Worm (Caenorhabditis elegans): Measurements from ENCODE around the gene mpz-4.

mpz-4 gene

DNA sequence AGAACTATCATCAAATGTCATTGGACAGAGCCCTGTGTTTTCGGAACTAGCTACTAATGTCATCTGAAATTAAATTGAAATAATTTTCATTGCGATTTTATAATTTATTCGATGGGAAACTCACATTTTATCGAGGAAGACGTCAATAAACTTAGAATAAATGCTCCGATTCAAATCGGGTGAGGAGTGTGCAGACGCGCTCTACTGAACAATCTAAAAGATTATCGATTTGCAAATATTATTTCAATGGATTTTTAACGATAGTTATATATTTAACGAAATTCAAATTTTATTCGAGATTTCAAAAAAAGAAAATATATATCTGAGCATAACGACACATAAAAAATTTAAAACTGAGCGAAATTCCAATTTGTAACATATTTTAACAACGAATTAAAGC, 28.0 kb downstream of the mpz-4 start, which contains the start of gene eor-1 (continued):
- TF ChIP-seq nhr-25 (tag; optimal IDR thresholded peaks at IDR 0.05; ENCODE audit: borderline replicate concordance, insufficient read depth) (peak; percentile 48), F49E8.2 (tag; optimal IDR thresholded peaks at IDR 0.05; ENCODE audit: borderline replicate concordance) (no peak), D1046.2 (GFP tag; IDR thresholded peaks at IDR 0.05) (no peak)

DNA sequence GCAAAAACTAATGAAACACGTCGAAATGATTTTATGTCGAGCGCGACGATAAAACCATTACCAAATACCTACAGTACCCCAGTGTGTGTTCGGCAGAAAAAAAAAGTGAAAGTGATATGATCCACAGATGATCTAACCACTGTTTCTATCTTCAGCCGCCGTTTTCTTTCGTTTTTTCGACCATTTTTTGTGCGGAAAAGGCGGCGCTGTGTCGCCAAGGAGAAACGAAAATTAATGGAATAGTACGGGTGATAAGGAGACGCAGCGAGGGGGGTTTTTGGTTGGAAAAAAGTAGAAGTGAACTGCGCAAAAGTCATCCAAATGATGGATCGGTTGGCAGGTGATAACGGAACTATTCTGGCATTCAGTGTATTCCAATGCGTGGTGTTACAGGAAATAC, 32.0 kb downstream of the mpz-4 start:
- TF ChIP-seq mxl-3 (GFP tag; optimal IDR thresholded peaks at IDR 0.05) (peak; percentile 8), cey-2 (tag; optimal IDR thresholded peaks at IDR 0.05; ENCODE audit: borderline replicate concordance, insufficient read depth) (peak; percentile 48), hlh-11 (tag; optimal IDR thresholded peaks at IDR 0.05) (peak; percentile 37), Y48G9A.11 (GFP tag; IDR thresholded peaks at IDR 0.05) (no peak), tra-1 (GFP tag; IDR thresholded peaks at IDR 0.05) (0 out of 2 replicates have a peak, but pooled peaks have one; percentile 44), nhr-48 (tag; optimal IDR thresholded peaks at IDR 0.05) (peak; percentile 29), zag-1 (tag; optimal IDR thresholded peaks at IDR 0.05) (no peak), nhr-28 (tag; optimal IDR thresholded peaks at IDR 0.05) (peak; percentile 12)

ce11 chrIV:4789445-4789844, 37.7 kb downstream of the mpz-4 start, which contains the start of gene R11E3.1:
Gene R11E3.1 (plus strand): TSS chrIV:4789745.
- no peak for TF ChIP-seq F26F4.8 (GFP tag; conservative IDR thresholded peaks at IDR 0.05)
- no peak for TF ChIP-seq fkh-10 (GFP tag; optimal IDR thresholded peaks at IDR 0.05)
- TF ChIP-seq tag-97 (GFP tag; IDR thresholded peaks at IDR 0.05): no peak
- no peak for TF ChIP-seq Y48G9A.11 (GFP tag; IDR thresholded peaks at IDR 0.05)
- TF ChIP-seq F10B5.3 (tag; optimal IDR thresholded peaks at IDR 0.05): no peak
- TF ChIP-seq cey-2 (tag; optimal IDR thresholded peaks at IDR 0.05; ENCODE audit: borderline replicate concordance, insufficient read depth): no peak
- no peak for TF ChIP-seq nhr-25 (tag; optimal IDR thresholded peaks at IDR 0.05; ENCODE audit: borderline replicate concordance, insufficient read depth)

DNA sequence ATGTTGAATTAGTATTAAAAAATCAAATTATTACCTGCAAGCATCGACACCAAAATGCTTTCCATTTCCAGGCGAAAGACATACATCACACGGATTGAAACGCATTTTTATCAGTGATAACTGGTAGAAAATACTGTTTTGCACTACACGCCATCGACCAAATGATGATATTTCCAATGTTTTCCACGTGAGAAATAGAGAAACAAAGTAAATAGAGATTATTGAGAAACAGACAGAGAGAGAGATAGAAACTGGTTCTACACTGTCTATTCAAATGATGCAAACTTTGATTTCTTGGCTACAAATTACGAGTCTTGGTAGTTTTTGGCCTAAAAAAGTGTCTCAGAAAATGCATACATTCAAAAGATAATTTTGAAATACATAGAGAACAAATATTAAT, 38.8 kb downstream of the mpz-4 start, which contains the start of gene nhr-104:
Gene nhr-104, minus strand, starts transcription at position 361 of the 400 bp plus-strand sequence.
- TF ChIP-seq ztf-7 (tag; optimal IDR thresholded peaks at IDR 0.05) (peak; percentile 14), nhr-48 (tag; optimal IDR thresholded peaks at IDR 0.05) (peak; percentile 63), arid-1 (GFP tag; conservative IDR thresholded peaks at IDR 0.05) (no peak), nhr-11 (tag; optimal IDR thresholded peaks at IDR 0.05) (no peak), hmg-1.1 (GFP tag; IDR thresholded peaks at IDR 0.05) (0 out of 2 replicates have a peak, but pooled peaks have one; percentile 17), daf-16 (GFP tag; optimal IDR thresholded peaks at IDR 0.05) (no peak), daf-16 (tag; optimal IDR thresholded peaks at IDR 0.05) (peak; percentile 97), madf-9 (GFP tag; conservative IDR thresholded peaks at IDR 0.05) (no peak), mes-2 (tag; optimal IDR thresholded peaks at IDR 0.05; ENCODE audit: poor library complexity, severe bottlenecking) (peak; percentile 35), hlh-11 (tag; optimal IDR thresholded peaks at IDR 0.05) (peak; percentile 80), unc-62 (GFP tag; optimal IDR thresholded peaks at IDR 0.05 in 1 of 2) (peak in 1 of 2 experiments; percentile 92), unc-62 (tag; optimal IDR thresholded peaks at IDR 0.05) (no peak), fos-1 (tag; optimal IDR thresholded peaks at IDR 0.05) (no peak), dmd-6 (GFP tag; IDR thresholded peaks at IDR 0.05) (peak; percentile 72), hif-1 (tag; optimal IDR thresholded peaks at IDR 0.05) (peak in 1 of 2 experiments; percentile 33), dve-1 (tag; optimal IDR thresholded peaks at IDR 0.05; ENCODE audit: insufficient read depth) (peak; percentile 81), pha-4 (GFP tag; IDR thresholded peaks at IDR 0.05) (no peak), pha-4 (tag; optimal IDR thresholded peaks at IDR 0.05) (peak; percentile 26), mdl-1 (tag; optimal IDR thresholded peaks at IDR 0.05) (peak in 1 of 2 experiments; percentile 86), lsy-2 (tag; optimal IDR thresholded peaks at IDR 0.05) (peak in 1 of 2 experiments; percentile 59), nhr-102 (tag; optimal IDR thresholded peaks at IDR 0.05) (peak; percentile 7), nhr-28 (tag; optimal IDR thresholded peaks at IDR 0.05) (peak; percentile 98), mxl-3 (GFP tag; optimal IDR thresholded peaks at IDR 0.05) (peak; percentile 45), nhr-77 (tag; optimal IDR thresholded peaks at IDR 0.05) (peak; percentile 83), spr-1 (tag; optimal IDR thresholded peaks at IDR 0.05) (no peak), mep-1 (tag; optimal IDR thresholded peaks at IDR 0.05) (peak; percentile 45), hlh-30 (tag; optimal IDR thresholded peaks at IDR 0.05; ENCODE audit: insufficient read depth) (peak; percentile 67)
